Fruit fly (Drosophila melanogaster) whole organism, pupa: ENCODE results near the gene CG15356.

Experiments used
- CG10348 ChIP-seq: fragments of 200-800 bp; sonication (Bioruptor generic); IDR thresholded peaks from 2 replicates; pipeline ENCODE4 v1.3.6; 2022; ENCODE audit warnings: missing biosample characterization, missing genetic modification characterization
- CG12605 ChIP-seq: fragments of 200-800 bp; sonication (Bioruptor generic); IDR thresholded peaks from 2 replicates; pipeline ENCODE4 v1.3.6; 2022; ENCODE audit warnings: missing biosample characterization, missing genetic modification characterization
- CG13204 ChIP-seq: fragments of 200-800 bp; sonication (Bioruptor generic); optimal IDR thresholded peaks from 2 replicates; lab custom pipeline; 2018; ENCODE audit warnings: missing biosample characterization, mild to moderate bottlenecking, missing genetic modification characterization, moderate library complexity
- CG14655 ChIP-seq: fragments of 200-800 bp; sonication (Bioruptor generic); optimal IDR thresholded peaks from 3 replicates; lab custom pipeline; 2017; ENCODE audit warnings: mild to moderate bottlenecking, missing biosample characterization, missing genetic modification reagents, missing genetic modification characterization
- CG15710 ChIP-seq: fragments of 200-800 bp; sonication (Bioruptor generic); optimal IDR thresholded peaks from 2 replicates; lab custom pipeline; 2018; ENCODE audit warnings: missing biosample characterization, mild to moderate bottlenecking, missing genetic modification characterization, moderate library complexity
- CG17806 ChIP-seq: fragments of 200-800 bp; sonication (Bioruptor generic); optimal IDR thresholded peaks from 2 replicates; lab custom pipeline; 2018; ENCODE audit warnings: missing biosample characterization, mild to moderate bottlenecking, missing genetic modification characterization, moderate library complexity
- CG32121 ChIP-seq: fragments of 200-800 bp; sonication (Bioruptor generic); IDR thresholded peaks from 2 replicates; pipeline ENCODE4 v1.3.6; 2022; ENCODE audit warnings: missing biosample characterization, missing genetic modification characterization
- CG34367 ChIP-seq: fragments of 200-800 bp; sonication (Bioruptor generic); optimal IDR thresholded peaks from 2 replicates; lab custom pipeline; 2018; ENCODE audit warnings: missing biosample characterization, mild to moderate bottlenecking, missing genetic modification characterization
- CG4496 ChIP-seq: fragments of 200-800 bp; sonication (Bioruptor generic); IDR thresholded peaks from 3 replicates; pipeline ENCODE4 v1.3.6; 2022; ENCODE audit warnings: missing biosample characterization, missing genetic modification characterization
- CG8159 ChIP-seq: fragments of 200-800 bp; sonication (Bioruptor generic); optimal IDR thresholded peaks from 3 replicates; lab custom pipeline; 2018; ENCODE audit warnings: missing biosample characterization, mild to moderate bottlenecking, missing genetic modification characterization, moderate library complexity
- CG8301 ChIP-seq: fragments of 200-800 bp; sonication (Bioruptor generic); optimal IDR thresholded peaks from 2 replicates; lab custom pipeline; 2018; ENCODE audit warnings: missing biosample characterization, mild to moderate bottlenecking, missing genetic modification characterization
- CG9948 ChIP-seq: fragments of 200-800 bp; sonication (Bioruptor generic); optimal IDR thresholded peaks from 2 replicates; lab custom pipeline; 2018; ENCODE audit warnings: missing biosample characterization, mild to moderate bottlenecking, missing genetic modification characterization, moderate library complexity
- D1 ChIP-seq: fragments of 200-800 bp; sonication (Bioruptor generic); optimal IDR thresholded peaks from 2 replicates; lab custom pipeline; 2018; ENCODE audit warnings: missing biosample characterization, mild to moderate bottlenecking, missing genetic modification characterization, moderate library complexity
- EcR ChIP-seq: fragments of 200-800 bp; sonication (Bioruptor generic); optimal IDR thresholded peaks from 3 replicates; lab custom pipeline; 2019; ENCODE audit warnings: missing biosample characterization, missing genetic modification characterization, mild to moderate bottlenecking, moderate library complexity, missing genetic modification reagents
- Ets98B ChIP-seq: fragments of 200-800 bp; sonication (Bioruptor generic); IDR thresholded peaks from 2 replicates; pipeline ENCODE4 v1.3.6; 2022; ENCODE audit warnings: missing biosample characterization, missing genetic modification characterization
- Pif1A ChIP-seq: fragments of 200-800 bp; sonication (Bioruptor generic); optimal IDR thresholded peaks from 3 replicates; lab custom pipeline; 2016; ENCODE audit warnings: missing biosample characterization, missing genetic modification characterization
- Pif1B ChIP-seq: fragments of 200-800 bp; sonication (Bioruptor generic); optimal IDR thresholded peaks from 3 replicates; lab custom pipeline; 2016; ENCODE audit warnings: missing biosample characterization, missing genetic modification characterization
- Snoo ChIP-seq: fragments of 200-800 bp; sonication (Bioruptor generic); optimal IDR thresholded peaks from 3 replicates; lab custom pipeline; 2017; ENCODE audit warnings: missing biosample characterization, mild to moderate bottlenecking, missing genetic modification characterization, inconsistent platforms
- fd96Ca ChIP-seq: fragments of 200-800 bp; sonication (Bioruptor generic); IDR thresholded peaks from 3 replicates; pipeline ENCODE4 v1.3.6; 2022; ENCODE audit warnings: missing biosample characterization, missing genetic modification characterization
- gl ChIP-seq: fragments of 200-800 bp; sonication (Bioruptor generic); optimal IDR thresholded peaks from 2 replicates; lab custom pipeline; 2018; ENCODE audit warnings: missing biosample characterization, mild to moderate bottlenecking, missing genetic modification characterization
- rn ChIP-seq: fragments of 200-800 bp; sonication (Bioruptor generic); IDR thresholded peaks from 2 replicates; pipeline ENCODE4 v1.3.6; 2022; ENCODE audit warnings: missing biosample characterization, missing genetic modification characterization

CG15356 gene

dm6 chr2L:1947959-1948358 is 32.6 kb downstream of the CG15356 start:
- TF ChIP-seq rn: no peak
- no peak for TF ChIP-seq D1 (tag; lab: Kevin White, UChicago)
- no peak for TF ChIP-seq Pif1A (GFP tag; lab: Kevin White, UChicago)
- TF ChIP-seq CG15710 (tag; lab: Kevin White, UChicago): no peak
- no peak for TF ChIP-seq CG14655 (GFP tag; lab: Kevin White, UChicago)
- TF ChIP-seq Ets98B (GFP tag; lab: Robert Waterston, UW): no peak
- TF ChIP-seq CG10348: no peak
- TF ChIP-seq gl (tag; lab: Kevin White, UChicago): no peak
- no peak for TF ChIP-seq CG4496
- no peak for TF ChIP-seq fd96Ca (GFP tag; lab: Robert Waterston, UW)
- TF ChIP-seq CG17806 (tag; lab: Kevin White, UChicago): no peak

dm6 chr2L:1946628-1947027 is 33.9 kb downstream of the CG15356 start, which contains the start of gene CG33673:
Gene CG33673, minus strand, starts transcription at chr2L:1946728.
- TF ChIP-seq rn (no peak), Pif1A (GFP tag; lab: Kevin White, UChicago) (no peak), Snoo (tag; lab: Kevin White, UChicago) (no peak), CG32121 (GFP tag; lab: Robert Waterston, UW) (no peak), CG8301 (tag; lab: Kevin White, UChicago) (no peak)

- TF ChIP-seq CG8301 (tag; lab: Kevin White, UChicago): no peak
- no peak for TF ChIP-seq EcR (GFP tag; lab: Kevin White, UChicago)
- no peak for TF ChIP-seq D1 (tag; lab: Kevin White, UChicago)
Measured at dm6 chr2L:1945609-1946008, 34.9 kb downstream of the CG15356 start, which contains the start of gene CG15357. Gene CG15357, minus strand, starts transcription at chr2L:1945709.

- TF ChIP-seq CG8159 (tag; lab: Kevin White, UChicago) (no peak), Pif1A (GFP tag; lab: Kevin White, UChicago) (no peak), D1 (tag; lab: Kevin White, UChicago) (no peak), EcR (GFP tag; lab: Kevin White, UChicago) (no peak), CG4496 (no peak), CG9948 (tag; lab: Kevin White, UChicago) (no peak), CG12605 (no peak), CG14655 (GFP tag; lab: Kevin White, UChicago) (no peak), CG17806 (tag; lab: Kevin White, UChicago) (no peak), gl (tag; lab: Kevin White, UChicago) (no peak), rn (no peak), CG32121 (GFP tag; lab: Robert Waterston, UW) (no peak)
Measured at dm6 chr2L:1944473-1945110, 36.0 kb downstream of the CG15356 start.

- TF ChIP-seq EcR (GFP tag; lab: Kevin White, UChicago): no peak
- TF ChIP-seq CG8159 (tag; lab: Kevin White, UChicago): no peak
- no peak for TF ChIP-seq gl (tag; lab: Kevin White, UChicago)
- TF ChIP-seq CG9948 (tag; lab: Kevin White, UChicago): no peak
- no peak for TF ChIP-seq rn
Measured at dm6 chr2L:1938004-1938403, 42.6 kb downstream of the CG15356 start.

- TF ChIP-seq CG10348: no peak
- TF ChIP-seq CG17806 (tag; lab: Kevin White, UChicago): no peak
- TF ChIP-seq CG8301 (tag; lab: Kevin White, UChicago): no peak
- no peak for TF ChIP-seq EcR (GFP tag; lab: Kevin White, UChicago)
- TF ChIP-seq CG9948 (tag; lab: Kevin White, UChicago): no peak
- TF ChIP-seq CG34367 (tag; lab: Kevin White, UChicago): no peak
- TF ChIP-seq Pif1B (GFP tag; lab: Kevin White, UChicago): no peak
- no peak for TF ChIP-seq CG15710 (tag; lab: Kevin White, UChicago)
- TF ChIP-seq gl (tag; lab: Kevin White, UChicago): no peak
Measured at dm6 chr2L:1930565-1931201, 49.9 kb downstream of the CG15356 start.

- no peak for TF ChIP-seq CG32121 (GFP tag; lab: Robert Waterston, UW)
- TF ChIP-seq CG13204 (GFP tag; lab: Kevin White, UChicago): no peak
- TF ChIP-seq CG15710 (tag; lab: Kevin White, UChicago): no peak
- TF ChIP-seq CG8301 (tag; lab: Kevin White, UChicago): no peak
- TF ChIP-seq D1 (tag; lab: Kevin White, UChicago): no peak
- TF ChIP-seq rn: no peak
- TF ChIP-seq CG34367 (tag; lab: Kevin White, UChicago): no peak
- TF ChIP-seq CG12605: no peak
- no peak for TF ChIP-seq Ets98B (GFP tag; lab: Robert Waterston, UW)
- TF ChIP-seq CG10348: no peak
- no peak for TF ChIP-seq CG4496
- TF ChIP-seq CG8159 (tag; lab: Kevin White, UChicago): no peak
- TF ChIP-seq fd96Ca (GFP tag; lab: Robert Waterston, UW): no peak
- no peak for TF ChIP-seq Pif1B (GFP tag; lab: Kevin White, UChicago)
- TF ChIP-seq Pif1A (GFP tag; lab: Kevin White, UChicago): no peak
Measured at dm6 chr2L:1927406-1927805, 53.1 kb downstream of the CG15356 start.
